Worm (Caenorhabditis elegans): ENCODE data around the gene ugt-12.

Gene ugt-12

DNA sequence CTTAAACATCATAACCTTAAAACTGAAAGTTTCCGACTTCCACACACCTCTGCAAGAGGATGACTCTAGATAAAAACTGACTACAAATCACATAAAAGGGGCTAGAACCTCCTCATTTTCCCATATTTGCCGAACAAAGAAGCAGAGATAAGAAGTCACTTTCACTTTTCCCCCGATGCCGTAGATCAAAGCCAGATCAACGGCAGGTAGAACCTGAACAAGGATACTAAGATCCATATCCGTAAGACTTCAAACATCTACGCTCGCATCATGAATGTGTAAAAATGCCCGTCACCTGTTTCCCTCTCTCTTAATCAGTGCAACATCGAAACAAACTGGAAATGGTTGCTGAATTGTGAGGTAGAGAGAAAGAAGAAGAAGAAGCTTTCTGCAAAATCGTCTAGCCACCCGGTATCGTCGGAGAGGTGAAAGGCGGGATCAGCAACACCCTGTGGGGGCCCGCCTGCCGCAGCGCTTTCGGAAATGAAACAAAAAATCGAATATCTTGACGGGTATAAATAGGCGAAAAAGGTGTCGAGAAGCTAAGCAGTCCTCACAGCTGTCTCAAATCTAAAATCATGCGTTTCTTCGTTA is 29.3 kb upstream of the ugt-12 start, which contains the start of gene C02E7.6:
C02E7.6 (plus strand) TSS at position 544 of the 594 bp plus-strand sequence.
- TF ChIP-seq nhr-10 (tag; optimal IDR thresholded peaks at IDR 0.05) (peak; percentile 48), mdl-1 (tag; optimal IDR thresholded peaks at IDR 0.05) (peak in 1 of 2 experiments; percentile 6), zfp-3 (GFP tag; conservative IDR thresholded peaks at IDR 0.05) (no peak), tag-97 (GFP tag; IDR thresholded peaks at IDR 0.05) (no peak), cey-2 (tag; optimal IDR thresholded peaks at IDR 0.05; ENCODE audit: borderline replicate concordance, insufficient read depth) (peak; percentile 47), hlh-11 (tag; optimal IDR thresholded peaks at IDR 0.05) (peak; percentile 69), mxl-3 (GFP tag; optimal IDR thresholded peaks at IDR 0.05) (peak; percentile 43), spr-1 (tag; optimal IDR thresholded peaks at IDR 0.05) (peak; percentile 4), nhr-102 (tag; optimal IDR thresholded peaks at IDR 0.05) (peak; percentile 62), nhr-28 (tag; optimal IDR thresholded peaks at IDR 0.05) (peak; percentile 30), nhr-48 (tag; optimal IDR thresholded peaks at IDR 0.05) (peak; percentile 93)

- TF ChIP-seq nhr-28 (tag; optimal IDR thresholded peaks at IDR 0.05) (no peak), set-16 (GFP tag; IDR thresholded peaks at IDR 0.05) (peak; percentile 80)
These were observed 28.7 kb upstream of the ugt-12 start, which contains the start of gene C02E7.7 for ce11 chrV:4918091-4918624. Gene C02E7.7, minus strand, starts transcription at chrV:4918574.

ce11 chrV:4914879-4915278 is 25.4 kb upstream of the ugt-12 start, which contains the start of gene H23N18.6:
Gene H23N18.6, minus strand, starts transcription at chrV:4915079.
- no peak for TF ChIP-seq F26F4.8 (GFP tag; conservative IDR thresholded peaks at IDR 0.05)
- no peak for TF ChIP-seq nhr-77 (tag; optimal IDR thresholded peaks at IDR 0.05)
- TF ChIP-seq lin-13 (GFP tag; optimal IDR thresholded peaks at IDR 0.05): no peak
- TF ChIP-seq pqm-1 (tag; optimal IDR thresholded peaks at IDR 0.05): peak; percentile 77
- no peak for TF ChIP-seq nhr-25 (tag; optimal IDR thresholded peaks at IDR 0.05; ENCODE audit: borderline replicate concordance, insufficient read depth)
- no peak for TF ChIP-seq nhr-41 (GFP tag; IDR thresholded peaks at IDR 0.05)
- TF ChIP-seq mep-1 (tag; optimal IDR thresholded peaks at IDR 0.05): no peak
- no peak for TF ChIP-seq daf-19 (GFP tag; conservative IDR thresholded peaks at IDR 0.05)
- no peak for TF ChIP-seq madf-5 (GFP tag; IDR thresholded peaks at IDR 0.05)
- no peak for TF ChIP-seq ZK337.2 (GFP tag; IDR thresholded peaks at IDR 0.05)
- no peak for TF ChIP-seq nhr-10 (tag; optimal IDR thresholded peaks at IDR 0.05)
- no peak for TF ChIP-seq F44E2.7 (GFP tag; IDR thresholded peaks at IDR 0.05)
- TF ChIP-seq madf-9 (GFP tag; conservative IDR thresholded peaks at IDR 0.05): no peak
- TF ChIP-seq dmd-6 (GFP tag; IDR thresholded peaks at IDR 0.05): 0 out of 2 replicates have a peak, but pooled peaks have one; percentile 9
- no peak for TF ChIP-seq unc-62 (GFP tag; optimal IDR thresholded peaks at IDR 0.05 in 1 of 2)
- TF ChIP-seq unc-62 (tag; optimal IDR thresholded peaks at IDR 0.05): no peak
- TF ChIP-seq F10B5.3 (tag; optimal IDR thresholded peaks at IDR 0.05): no peak
- no peak for TF ChIP-seq ama-1 (optimal IDR thresholded peaks at IDR 0.05)
- no peak for TF ChIP-seq Y5F2A.4 (GFP tag; optimal IDR thresholded peaks at IDR 0.05)
- TF ChIP-seq ces-1 (GFP tag; optimal IDR thresholded peaks at IDR 0.05): no peak
- no peak for TF ChIP-seq snpc-4 (tag; optimal IDR thresholded peaks at IDR 0.05)
- TF ChIP-seq mxl-2 (GFP tag; conservative IDR thresholded peaks at IDR 0.05): no peak
- peak; percentile 28 for TF ChIP-seq hlh-11 (tag; optimal IDR thresholded peaks at IDR 0.05)
- no peak for TF ChIP-seq mdt-29 (GFP tag; IDR thresholded peaks at IDR 0.05)
- TF ChIP-seq php-3 (GFP tag; IDR thresholded peaks at IDR 0.05): peak; percentile 48; the same call in 1 of the 2 replicates
- TF ChIP-seq dve-1 (tag; optimal IDR thresholded peaks at IDR 0.05; ENCODE audit: insufficient read depth): no peak
- no peak for TF ChIP-seq Y105C5A.15 (GFP tag; IDR thresholded peaks at IDR 0.05)
- TF ChIP-seq aha-1 (tag): peak; percentile 4
- no peak for TF ChIP-seq mxl-3 (GFP tag; optimal IDR thresholded peaks at IDR 0.05)
- no peak for TF ChIP-seq mdl-1 (tag; optimal IDR thresholded peaks at IDR 0.05)
- TF ChIP-seq fkh-10 (GFP tag; optimal IDR thresholded peaks at IDR 0.05): no peak
- TF ChIP-seq nhr-28 (tag; optimal IDR thresholded peaks at IDR 0.05): peak; percentile 69
